Worm (Caenorhabditis elegans) whole organism, L4/young adult: ENCODE results near the gene ska-3.

Source experiments
- W03F9.2 ChIP-seq: fragments of 150-350 bp; optimal IDR thresholded peaks from 2 replicates; lab custom pipeline; 2014; ENCODE audit warnings: missing biosample characterization, missing genetic modification characterization
- dao-5 ChIP-seq: sonication (generic microtip); optimal IDR thresholded peaks from 2 replicates; lab custom pipeline; 2016; ENCODE audit warnings: missing genotype, missing genetic modification characterization, moderate library complexity, missing compliant biosample characterization
- him-1 ChIP-seq: sonication (generic microtip); optimal IDR thresholded peaks from 2 replicates; lab custom pipeline; 2016; ENCODE audit warnings: missing genotype, missing genetic modification reagents, missing genetic modification characterization, missing compliant biosample characterization

Gene ska-3

DNA sequence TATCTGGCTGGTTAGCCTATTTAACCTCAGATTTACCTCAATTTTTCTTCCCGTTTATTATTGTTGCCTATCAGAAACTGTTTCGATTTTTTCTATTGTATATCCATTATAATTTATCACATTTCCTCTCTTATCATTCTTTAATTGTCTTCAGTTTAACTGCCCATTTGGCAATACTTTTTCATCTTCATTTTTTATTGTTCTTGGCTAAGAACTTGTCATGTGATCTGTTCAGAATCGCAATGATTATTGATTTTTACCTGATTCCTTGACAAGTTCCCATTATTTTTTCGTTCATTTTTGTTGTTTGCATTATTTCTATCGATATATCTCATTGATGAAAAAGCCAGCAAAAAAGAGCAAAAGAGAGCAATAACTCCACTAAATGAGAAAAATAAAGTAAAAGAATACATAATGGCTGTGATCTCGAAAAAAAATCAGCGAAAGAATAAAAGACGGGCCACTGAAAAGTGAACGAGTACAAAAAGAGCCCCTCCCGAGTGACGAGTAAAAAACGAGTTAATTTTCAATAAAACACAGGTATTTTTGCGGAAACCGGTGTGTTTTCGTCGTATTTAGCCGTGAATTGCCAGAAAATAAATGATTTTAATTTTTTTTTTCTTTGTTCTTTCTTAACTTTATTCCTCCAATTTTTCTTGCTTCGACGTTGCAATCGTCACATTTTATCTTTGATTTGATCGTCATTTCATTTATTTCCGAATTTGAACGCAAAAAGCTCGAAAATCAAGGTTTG is 35.6 kb upstream of the ska-3 start, which contains the start of gene arf-1:
Gene arf-1, plus strand, starts transcription at position 657 of the 754 bp plus-strand sequence.
- TF ChIP-seq him-1 (tag; lab: Kevin White, UChicago) (no peak), dao-5 (tag; lab: Kevin White, UChicago) (no peak), W03F9.2 (tag; lab: Kevin White, UChicago) (no peak)

DNA sequence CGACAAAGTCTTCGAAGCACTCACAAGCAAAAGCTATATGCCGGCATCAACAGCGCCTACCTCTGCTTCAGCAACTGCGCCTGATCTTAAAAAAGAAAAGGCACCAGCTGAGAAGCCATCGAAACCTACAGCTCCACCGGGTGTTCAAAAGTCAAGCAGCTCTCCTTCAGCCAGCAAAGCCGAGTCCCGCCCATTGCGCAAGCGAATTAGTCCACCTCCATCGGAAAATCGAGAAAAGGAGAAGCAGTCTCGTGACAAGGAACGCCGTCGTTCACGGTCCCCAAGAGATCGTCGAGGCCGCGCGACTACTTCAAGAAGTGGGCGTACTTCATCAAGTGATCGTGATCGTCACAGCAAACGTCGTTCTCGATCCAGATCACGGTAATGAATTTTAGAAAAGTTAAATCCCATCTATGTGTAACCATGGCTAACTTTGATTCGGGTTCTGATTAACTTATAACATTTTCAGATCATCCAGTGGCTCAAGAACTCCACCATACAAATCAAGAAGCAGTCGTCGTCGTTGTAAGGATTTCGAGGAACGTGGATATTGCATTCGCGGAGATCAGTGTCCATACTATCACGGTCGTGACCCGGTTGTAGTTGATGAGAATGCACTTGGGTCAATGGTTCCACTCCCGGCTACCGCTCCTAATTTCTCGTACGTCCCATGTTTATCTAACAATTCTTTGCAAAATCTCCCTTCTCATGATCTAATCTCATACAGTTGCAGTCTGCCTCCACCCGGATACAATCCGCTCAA is 33.3 kb upstream of the ska-3 start:
- TF ChIP-seq him-1 (tag; lab: Kevin White, UChicago), result no peak
- no peak for TF ChIP-seq W03F9.2 (tag; lab: Kevin White, UChicago)
- no peak for TF ChIP-seq dao-5 (tag; lab: Kevin White, UChicago)

- TF ChIP-seq dao-5 (tag; lab: Kevin White, UChicago), result no peak
- TF ChIP-seq W03F9.2 (tag; lab: Kevin White, UChicago), result no peak
- no peak for TF ChIP-seq him-1 (tag; lab: Kevin White, UChicago)
Measured at ce11 chrIII:5711242-5711641, 32.4 kb upstream of the ska-3 start, which contains the start of gene rbm-26. TSS of gene rbm-26 (plus strand) at chrIII:5711542.

DNA sequence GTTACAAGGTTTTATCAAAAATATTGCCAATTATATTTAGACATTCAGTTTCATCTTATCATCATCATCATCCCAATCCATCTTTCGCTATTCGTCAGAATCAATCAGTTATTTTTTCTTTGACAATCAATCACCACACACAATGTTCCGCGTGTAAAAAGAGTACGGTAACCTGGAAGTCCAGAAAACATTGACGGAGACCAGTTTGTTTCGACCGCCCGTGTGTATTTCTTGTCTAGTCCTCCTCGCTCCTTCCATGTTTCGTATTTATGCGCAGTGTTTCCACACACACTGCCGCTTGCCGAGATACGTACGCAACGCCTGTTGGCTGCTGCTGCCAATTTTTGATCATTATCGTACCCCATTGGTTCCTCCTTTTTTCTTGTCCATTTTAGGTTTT is 31.9 kb upstream of the ska-3 start:
- TF ChIP-seq dao-5 (tag; lab: Kevin White, UChicago), result no peak
- no peak for TF ChIP-seq him-1 (tag; lab: Kevin White, UChicago)
- TF ChIP-seq W03F9.2 (tag; lab: Kevin White, UChicago), result no peak

- TF ChIP-seq W03F9.2 (tag; lab: Kevin White, UChicago), result no peak
- TF ChIP-seq dao-5 (tag; lab: Kevin White, UChicago), result no peak
- no peak for TF ChIP-seq him-1 (tag; lab: Kevin White, UChicago)
Measured at ce11 chrIII:5710045-5710444, 31.2 kb upstream of the ska-3 start, which contains the start of gene B0336.12. TSS of gene B0336.12 (minus strand) at chrIII:5710145.

DNA sequence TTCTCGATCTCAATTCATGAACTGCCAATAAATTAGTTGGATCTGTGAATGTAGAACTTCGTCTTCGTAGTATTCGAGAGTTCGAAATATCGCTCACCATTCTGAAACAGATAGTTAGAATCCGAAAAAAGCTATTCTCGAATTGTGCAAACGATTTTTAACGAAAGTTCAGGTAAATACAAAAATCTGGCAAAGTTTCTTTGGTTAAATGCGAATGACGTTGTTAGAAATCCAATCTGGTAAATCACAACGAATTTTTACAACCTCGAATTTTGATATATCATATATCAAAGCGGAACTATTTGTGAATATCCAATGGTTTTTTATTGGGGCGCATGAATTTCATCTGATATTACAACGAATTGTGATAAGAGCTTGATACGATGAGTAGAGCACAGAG is 30.4 kb upstream of the ska-3 start, which contains the start of gene hpo-28:
Gene hpo-28, minus strand, starts transcription at position 101 of the 400 bp plus-strand sequence.
- TF ChIP-seq him-1 (tag; lab: Kevin White, UChicago) (no peak), W03F9.2 (tag; lab: Kevin White, UChicago) (no peak), dao-5 (tag; lab: Kevin White, UChicago) (no peak)

DNA sequence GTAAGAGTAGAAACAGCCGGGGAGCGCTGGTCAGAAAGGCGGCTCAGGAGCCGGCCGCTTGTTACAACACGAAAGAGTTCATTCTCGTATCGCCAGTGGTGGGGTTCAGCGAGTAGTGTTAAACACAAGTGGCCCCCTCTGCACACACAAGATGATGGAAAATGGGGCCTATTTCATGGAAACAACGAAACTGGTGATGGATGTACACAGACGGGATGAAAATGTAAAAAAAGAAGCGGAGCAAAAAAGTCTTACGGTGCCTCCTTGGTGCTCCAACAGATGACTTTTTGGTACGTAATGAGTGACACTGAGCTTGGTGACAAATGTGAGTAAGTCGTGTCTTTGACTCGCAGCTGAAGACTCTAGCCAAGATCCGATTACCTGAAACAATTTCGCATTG is 29.2 kb upstream of the ska-3 start:
- TF ChIP-seq W03F9.2 (tag; lab: Kevin White, UChicago) (no peak), dao-5 (tag; lab: Kevin White, UChicago) (no peak), him-1 (tag; lab: Kevin White, UChicago) (no peak)

DNA sequence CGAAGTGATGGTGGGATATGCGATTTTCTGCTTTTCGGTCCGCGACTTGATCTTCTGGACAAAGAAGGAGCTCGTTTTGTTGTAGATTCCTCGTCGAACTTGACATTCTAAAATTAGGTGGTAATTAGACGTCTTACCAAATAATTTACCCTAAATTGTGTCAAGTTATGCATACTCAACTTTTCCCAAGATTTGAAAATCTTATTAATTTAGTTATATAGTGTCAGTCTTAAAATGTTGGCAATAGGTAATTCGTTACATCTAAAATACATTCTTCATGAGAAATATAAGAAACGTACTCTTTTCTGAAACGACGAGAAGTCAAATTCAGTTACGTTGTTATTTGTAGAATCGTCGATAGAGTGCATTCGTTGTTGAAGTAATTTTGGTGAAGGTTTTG is 28.7 kb upstream of the ska-3 start:
- TF ChIP-seq him-1 (tag; lab: Kevin White, UChicago), result no peak
- TF ChIP-seq W03F9.2 (tag; lab: Kevin White, UChicago), result no peak
- TF ChIP-seq dao-5 (tag; lab: Kevin White, UChicago), result no peak

- TF ChIP-seq him-1 (tag; lab: Kevin White, UChicago), result peak; percentile 52
- no peak for TF ChIP-seq dao-5 (tag; lab: Kevin White, UChicago)
- peak; percentile 94 for TF ChIP-seq W03F9.2 (tag; lab: Kevin White, UChicago)
Measured at ce11 chrIII:5706077-5706627, 27.3 kb upstream of the ska-3 start, which contains the start of gene rpl-23. TSS of gene rpl-23 (minus strand) at chrIII:5706127.

DNA sequence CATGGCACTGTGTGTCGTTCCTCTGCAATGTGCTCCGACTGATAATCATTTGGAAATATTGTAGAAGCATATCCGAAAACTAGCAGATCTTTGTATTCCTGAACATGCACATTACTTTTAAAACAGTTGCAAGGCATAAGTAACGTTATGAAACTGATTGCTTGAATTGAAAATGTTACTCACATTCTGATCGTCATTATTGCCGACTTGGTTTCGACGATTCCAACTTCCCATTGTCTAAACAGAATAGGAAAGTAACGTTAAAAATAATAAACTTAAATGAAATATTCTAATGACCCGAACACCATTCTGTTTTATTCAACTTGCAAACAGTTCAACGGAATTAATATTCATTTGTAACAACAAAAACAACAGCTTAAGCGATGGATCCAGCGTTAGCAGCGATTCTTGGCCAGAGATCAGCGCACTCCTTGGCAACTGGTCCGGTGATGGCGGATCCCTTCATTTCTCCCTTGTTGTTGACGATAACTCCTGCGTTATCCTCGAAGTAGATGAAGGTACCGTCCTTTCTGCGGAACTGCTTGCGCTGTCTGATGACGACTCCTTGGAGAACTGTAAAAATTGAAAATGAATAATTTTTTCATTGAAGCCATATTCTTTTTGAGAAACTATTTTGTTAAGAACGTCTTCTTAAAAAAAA is 26.6 kb upstream of the ska-3 start, which contains the start of gene swp-1:
Gene swp-1, minus strand, starts transcription at position 298 of the 661 bp plus-strand sequence.
- TF ChIP-seq W03F9.2 (tag; lab: Kevin White, UChicago) (no peak), him-1 (tag; lab: Kevin White, UChicago) (no peak), dao-5 (tag; lab: Kevin White, UChicago) (no peak)

DNA sequence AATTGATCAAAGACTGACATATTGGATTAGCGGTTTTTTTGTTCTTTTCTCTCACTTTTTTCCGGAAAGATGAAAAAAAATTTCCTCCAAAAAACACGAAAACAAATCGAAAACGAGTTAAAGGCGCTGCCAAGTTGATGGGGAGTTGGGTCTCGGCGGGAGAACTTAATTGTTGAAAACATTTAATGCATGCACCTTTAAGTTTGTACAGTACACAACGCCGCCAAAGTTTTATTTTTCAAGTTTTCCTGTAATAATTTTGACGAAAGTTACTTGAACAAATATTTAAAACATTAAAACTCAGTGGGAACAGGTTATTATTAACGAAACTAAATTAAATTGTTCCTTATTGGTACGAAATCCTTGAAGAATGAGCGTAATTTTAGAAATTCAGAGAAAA is 22.7 kb upstream of the ska-3 start:
- no peak for TF ChIP-seq W03F9.2 (tag; lab: Kevin White, UChicago)
- no peak for TF ChIP-seq dao-5 (tag; lab: Kevin White, UChicago)
- no peak for TF ChIP-seq him-1 (tag; lab: Kevin White, UChicago)

ce11 chrIII:5697963-5698730 is 19.3 kb upstream of the ska-3 start, which contains the start of the genes lgg-3 and rgs-5:
TSS of gene lgg-3 (minus strand) at chrIII:5698013.
TSS of gene rgs-5 (plus strand) at chrIII:5698555.
- TF ChIP-seq dao-5 (tag; lab: Kevin White, UChicago) (no peak), him-1 (tag; lab: Kevin White, UChicago) (no peak), W03F9.2 (tag; lab: Kevin White, UChicago) (peak; percentile 73)
